Worm (Caenorhabditis elegans) whole organism, L2 larva: ENCODE measurements around the gene bath-1.

Experiments
- ceh-82 ChIP-seq: fragments of 150-350 bp; optimal IDR thresholded peaks from 2 replicates; lab custom pipeline; 2014; ENCODE audit warnings: missing biosample characterization, missing genetic modification characterization
- lin-11 ChIP-seq: fragments of 150-350 bp; sonication (generic microtip); optimal IDR thresholded peaks from 2 replicates; lab custom pipeline; 2014; ENCODE audit warnings: missing biosample characterization, missing genetic modification characterization, inconsistent platforms, mixed read lengths
- nhr-237 ChIP-seq: fragments of 150-350 bp; optimal IDR thresholded peaks from 2 replicates; lab custom pipeline; 2014; ENCODE audit warnings: missing biosample characterization, missing genetic modification characterization
- sem-4 ChIP-seq: fragments of 150-350 bp; optimal IDR thresholded peaks from 2 replicates; lab custom pipeline; 2014; ENCODE audit warnings: missing biosample characterization, missing genetic modification reagents, missing genetic modification characterization
- unc-55 ChIP-seq: fragments of 150-350 bp; sonication (generic microtip); optimal IDR thresholded peaks from 3 replicates; lab custom pipeline; 2014; ENCODE audit warnings: missing biosample characterization, missing genetic modification reagents, missing genetic modification characterization

DNA sequence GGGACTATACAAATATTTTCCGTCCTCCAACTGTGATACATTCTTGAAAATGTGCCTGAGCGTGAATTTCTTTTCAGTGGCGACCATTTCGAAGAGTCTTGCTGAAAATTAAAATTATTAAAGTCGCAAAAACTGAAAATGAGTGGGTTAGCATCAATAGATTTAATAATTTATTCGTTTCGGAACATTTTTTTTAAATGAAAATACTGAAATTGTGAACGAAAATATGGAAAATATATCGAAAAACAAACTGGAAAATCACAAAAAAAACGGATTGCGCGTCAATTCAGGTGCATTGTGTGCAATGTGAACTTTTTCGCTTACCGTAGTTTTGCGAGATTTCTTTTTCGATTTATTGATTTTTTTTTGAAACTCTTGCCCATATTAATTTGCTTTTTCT is 3.2 kb upstream of the bath-1 start, which contains the start of gene bath-5:
- TF ChIP-seq lin-11 (tag; lab: Kevin White, UChicago) (no peak), nhr-237 (tag; lab: Kevin White, UChicago) (no peak), sem-4 (no peak), ceh-82 (no peak), unc-55 (no peak)
